Fruit fly (Drosophila melanogaster) whole organism, embryonic: Measurements from ENCODE around the gene GNBP2.
A peak's percentile ranks its signal among the peaks of the same experiment; 100 is the strongest.

Source experiments
- Abd-B ChIP-seq: fragments of 200-800 bp; sonication (Bioruptor generic); optimal IDR thresholded peaks from 2 replicates; lab custom pipeline; 2018; ENCODE audit warnings: missing biosample characterization, mild to moderate bottlenecking, missing genetic modification characterization, moderate library complexity
- Ada2b ChIP-seq: fragments of 200-800 bp; sonication (Bioruptor generic); IDR thresholded peaks from 2 replicates; pipeline ENCODE4 v1.3.6; 2022; ENCODE audit warnings: missing biosample characterization, missing genetic modification characterization
- CG11247 ChIP-seq: fragments of 200-800 bp; sonication (Bioruptor generic); IDR thresholded peaks from 2 replicates; pipeline ENCODE4 v1.3.6; 2022; ENCODE audit warnings: missing biosample characterization, missing genetic modification characterization
- CG11504 ChIP-seq: fragments of 200-800 bp; sonication (Bioruptor generic); optimal IDR thresholded peaks from 3 replicates; lab custom pipeline; 2019; ENCODE audit warnings: missing biosample characterization, mild to moderate bottlenecking, missing genetic modification characterization, moderate library complexity
- CG11695 ChIP-seq: fragments of 200-800 bp; sonication (Bioruptor generic); IDR thresholded peaks from 3 replicates; pipeline ENCODE4 v1.3.6; 2022; ENCODE audit warnings: missing biosample characterization, missing genetic modification characterization
- CG12071 ChIP-seq: fragments of 200-800 bp; sonication (Bioruptor generic); optimal IDR thresholded peaks from 3 replicates; lab custom pipeline; 2018; ENCODE audit warnings: missing biosample characterization, mild to moderate bottlenecking, missing genetic modification characterization
- CG14050 ChIP-seq: fragments of 200-800 bp; sonication (Bioruptor generic); IDR thresholded peaks from 3 replicates; pipeline ENCODE4 v1.3.6; 2022; ENCODE audit warnings: missing biosample characterization, missing genetic modification characterization
- CG1602 ChIP-seq: fragments of 200-800 bp; sonication (Bioruptor generic); optimal IDR thresholded peaks from 3 replicates; lab custom pipeline; 2016; ENCODE audit warnings: missing biosample characterization, missing genetic modification characterization
- CG2116 ChIP-seq: fragments of 200-800 bp; sonication (Bioruptor generic); optimal IDR thresholded peaks from 3 replicates; lab custom pipeline; 2018; ENCODE audit warnings: missing biosample characterization, mild to moderate bottlenecking, missing genetic modification characterization
- CG2712 ChIP-seq: fragments of 200-800 bp; optimal IDR thresholded peaks from 3 replicates; lab custom pipeline; 2019; ENCODE audit warnings: missing biosample characterization, mild to moderate bottlenecking, missing genetic modification characterization, moderate library complexity
- CG32767 ChIP-seq: fragments of 200-800 bp; sonication (Bioruptor generic); IDR thresholded peaks from 2 replicates; pipeline ENCODE4 v1.3.6; 2022; ENCODE audit warnings: missing biosample characterization, missing genetic modification characterization
- CG34224 ChIP-seq: fragments of 200-800 bp; sonication (Bioruptor generic); IDR thresholded peaks from 3 replicates; pipeline ENCODE4 v1.3.6; 2022; ENCODE audit warnings: missing biosample characterization, missing genetic modification characterization; ENCODE audit not compliant: partially characterized antibody
- CG3838 ChIP-seq: fragments of 200-800 bp; sonication (Bioruptor generic); optimal IDR thresholded peaks from 3 replicates; lab custom pipeline; 2016; ENCODE audit warnings: missing biosample characterization, missing genetic modification characterization
- CG4328 ChIP-seq: fragments of 200-800 bp; sonication (Bioruptor generic); optimal IDR thresholded peaks from 3 replicates; lab custom pipeline; 2017; ENCODE audit warnings: missing biosample characterization, missing genetic modification reagents, missing genetic modification characterization
- CG5180 ChIP-seq: fragments of 200-800 bp; sonication (Bioruptor generic); optimal IDR thresholded peaks from 3 replicates; lab custom pipeline; 2017; ENCODE audit warnings: missing biosample characterization, missing genetic modification characterization, mild to moderate bottlenecking, moderate library complexity, missing genetic modification reagents
- CG9215 ChIP-seq: fragments of 200-800 bp; sonication (Bioruptor generic); IDR thresholded peaks from 2 replicates; pipeline ENCODE4 v1.3.6; 2022; ENCODE audit warnings: missing biosample characterization, missing genetic modification characterization
- CG9609 ChIP-seq: fragments of 200-800 bp; sonication (Bioruptor generic); optimal IDR thresholded peaks from 3 replicates; lab custom pipeline; 2016; ENCODE audit warnings: missing biosample characterization, missing genetic modification characterization
- CTCF ChIP-seq: fragments of 200-800 bp; sonication (Bioruptor generic); optimal IDR thresholded peaks from 2 replicates; lab custom pipeline; 2017; ENCODE audit warnings: missing biosample characterization, mild to moderate bottlenecking, missing genetic modification characterization, moderate library complexity
- H15 ChIP-seq: fragments of 200-800 bp; sonication (Bioruptor generic); IDR thresholded peaks from 3 replicates; pipeline ENCODE4 v1.3.6; 2022; ENCODE audit warnings: missing biosample characterization, missing genetic modification characterization
- HHEX ChIP-seq: fragments of 200-800 bp; sonication (Bioruptor generic); optimal IDR thresholded peaks from 3 replicates; lab custom pipeline; 2017; ENCODE audit warnings: missing biosample characterization, mild to moderate bottlenecking, missing genetic modification characterization, missing genetic modification reagents
- HmgZ ChIP-seq: fragments of 200-800 bp; sonication (Bioruptor generic); optimal IDR thresholded peaks from 2 replicates; lab custom pipeline; 2018; ENCODE audit warnings: missing biosample characterization, mild to moderate bottlenecking, missing genetic modification characterization
- MESR4 ChIP-seq: fragments of 200-800 bp; sonication (Bioruptor generic); optimal IDR thresholded peaks from 2 replicates; lab custom pipeline; 2018; ENCODE audit warnings: missing biosample characterization, mild to moderate bottlenecking, missing genetic modification characterization, moderate library complexity
- Sox100B ChIP-seq: fragments of 200-800 bp; sonication (Bioruptor generic); optimal IDR thresholded peaks from 3 replicates; lab custom pipeline; 2018; ENCODE audit warnings: missing biosample characterization, mild to moderate bottlenecking, missing genetic modification characterization
- Sox102F ChIP-seq: fragments of 200-800 bp; sonication (Bioruptor generic); optimal IDR thresholded peaks from 2 replicates; lab custom pipeline; 2018; ENCODE audit warnings: missing biosample characterization, mild to moderate bottlenecking, missing genetic modification characterization, moderate library complexity
- Ssrp ChIP-seq: fragments of 200-800 bp; sonication (Bioruptor generic); optimal IDR thresholded peaks from 2 replicates; lab custom pipeline; 2018; ENCODE audit warnings: missing biosample characterization, mild to moderate bottlenecking, missing genetic modification characterization, moderate library complexity
- TFAM ChIP-seq: fragments of 200-800 bp; sonication (Bioruptor generic); optimal IDR thresholded peaks from 2 replicates; lab custom pipeline; 2017; ENCODE audit warnings: missing biosample characterization, missing genetic modification characterization, inconsistent platforms
- Xbp1 ChIP-seq: fragments of 200-800 bp; sonication (Bioruptor generic); optimal IDR thresholded peaks from 3 replicates; lab custom pipeline; 2016; ENCODE audit warnings: missing biosample characterization, mild to moderate bottlenecking, missing genetic modification characterization
- YL-1 ChIP-seq: fragments of 200-800 bp; sonication (Bioruptor generic); optimal IDR thresholded peaks from 3 replicates; lab custom pipeline; 2017; ENCODE audit warnings: missing biosample characterization, mild to moderate bottlenecking, missing genetic modification characterization
- chif ChIP-seq, 2 experiments: fragments of 200-800 bp; sonication (Bioruptor generic); optimal IDR thresholded peaks; 3 replicates each; lab custom pipeline; 2016; ENCODE audit warnings: missing biosample characterization in 2 of 2, missing genetic modification characterization in 2 of 2
- corto ChIP-seq: fragments of 200-800 bp; sonication (Bioruptor generic); optimal IDR thresholded peaks from 2 replicates; lab custom pipeline; 2016; ENCODE audit warnings: missing biosample characterization, mild to moderate bottlenecking, missing genetic modification characterization, moderate library complexity
- crol ChIP-seq: fragments of 200-800 bp; sonication (Bioruptor generic); IDR thresholded peaks from 2 replicates; pipeline ENCODE4 v1.3.6; 2022; ENCODE audit warnings: missing biosample characterization, missing genetic modification characterization
- crp ChIP-seq, 2 experiments: fragments of 200-800 bp; sonication (Bioruptor generic); optimal IDR thresholded peaks; 2 replicates in 1 of 2; 3 replicates in 1 of 2; lab custom pipeline; 2017; ENCODE audit warnings: missing biosample characterization in 2 of 2, missing genetic modification characterization in 2 of 2, mild to moderate bottlenecking in 1 of 2, moderate library complexity in 1 of 2
- danr ChIP-seq: fragments of 200-800 bp; sonication (Bioruptor generic); IDR thresholded peaks from 2 replicates; pipeline ENCODE4 v1.3.6; 2022; ENCODE audit warnings: missing biosample characterization, missing genetic modification characterization
- dimm ChIP-seq: fragments of 200-800 bp; sonication (Bioruptor generic); IDR thresholded peaks from 2 replicates; pipeline ENCODE4 v1.3.6; 2022; ENCODE audit warnings: missing biosample characterization, missing genetic modification characterization
- ewg ChIP-seq: fragments of 200-800 bp; sonication (Bioruptor generic); optimal IDR thresholded peaks from 3 replicates; lab custom pipeline; 2017; ENCODE audit warnings: mild to moderate bottlenecking, missing biosample characterization, missing genetic modification reagents, missing genetic modification characterization
- exex ChIP-seq: fragments of 200-800 bp; sonication (Bioruptor generic); optimal IDR thresholded peaks from 4 replicates; lab custom pipeline; 2018; ENCODE audit warnings: missing biosample characterization, mild to moderate bottlenecking, missing genetic modification characterization, moderate library complexity
- gcm ChIP-seq: fragments of 200-800 bp; sonication (Bioruptor generic); optimal IDR thresholded peaks from 2 replicates; lab custom pipeline; 2019; ENCODE audit warnings: missing biosample characterization, mild to moderate bottlenecking, missing genetic modification characterization, moderate library complexity
- her ChIP-seq: fragments of 200-800 bp; sonication (Bioruptor generic); optimal IDR thresholded peaks from 2 replicates; lab custom pipeline; 2016; ENCODE audit warnings: missing biosample characterization, missing genetic modification characterization
- hkb ChIP-seq, 2 experiments: fragments of 200-800 bp in 1 of 2; fragments of >200 bp in 1 of 2; sonication (Bioruptor generic) in 1 of 2; IDR thresholded peaks in 1 of 2; optimal IDR thresholded peaks in 1 of 2; 2 replicates each; pipeline versions ENCODE4 v1.3.6 to Lab custom; 2017 to 2022; ENCODE audit warnings: missing biosample characterization in 1 of 2, missing genetic modification characterization in 1 of 2
- lmd ChIP-seq: fragments of 200-800 bp; sonication (Bioruptor generic); IDR thresholded peaks from 2 replicates; pipeline ENCODE4 v1.3.6; 2022; ENCODE audit warnings: missing biosample characterization, missing genetic modification characterization
- nau ChIP-seq: fragments of 200-800 bp; sonication (Bioruptor generic); optimal IDR thresholded peaks from 3 replicates; lab custom pipeline; 2017; ENCODE audit warnings: missing biosample characterization, mild to moderate bottlenecking, missing genetic modification characterization, missing genetic modification reagents
- pfk ChIP-seq: fragments of 200-800 bp; sonication (Bioruptor generic); optimal IDR thresholded peaks from 2 replicates; lab custom pipeline; 2018; ENCODE audit warnings: missing biosample characterization, mild to moderate bottlenecking, missing genetic modification characterization, moderate library complexity
- psq ChIP-seq: fragments of 200-800 bp; sonication (Bioruptor generic); optimal IDR thresholded peaks from 2 replicates; lab custom pipeline; 2017; ENCODE audit warnings: missing biosample characterization, missing genetic modification characterization
- pzg ChIP-seq: fragments of 200-800 bp; sonication (Bioruptor generic); optimal IDR thresholded peaks from 3 replicates; lab custom pipeline; 2018; ENCODE audit warnings: missing biosample characterization, mild to moderate bottlenecking, missing genetic modification characterization, moderate library complexity
- sc ChIP-seq, 3 experiments: fragments of >200 bp in 2 of 3; fragments of 200-800 bp in 1 of 3; sonication (Bioruptor generic) in 1 of 3; optimal IDR thresholded peaks; 2 replicates in 2 of 3; 3 replicates in 1 of 3; lab custom pipeline; 2017; ENCODE audit warnings: mild to moderate bottlenecking in 1 of 3, missing biosample characterization in 1 of 3, missing genetic modification characterization in 1 of 3, missing genetic modification reagents in 1 of 3
- sima ChIP-seq: fragments of 200-800 bp; sonication (Bioruptor generic); optimal IDR thresholded peaks from 2 replicates; lab custom pipeline; 2016; ENCODE audit warnings: missing biosample characterization, missing genetic modification characterization
- slou ChIP-seq: fragments of 200-800 bp; sonication (Bioruptor generic); optimal IDR thresholded peaks from 3 replicates; lab custom pipeline; 2016; ENCODE audit warnings: missing biosample characterization, missing genetic modification characterization
- stwl ChIP-seq: fragments of 200-800 bp; sonication (Bioruptor generic); optimal IDR thresholded peaks from 3 replicates; lab custom pipeline; 2018; ENCODE audit warnings: missing biosample characterization, mild to moderate bottlenecking, missing genetic modification characterization, moderate library complexity
- zen ChIP-seq: fragments of 200-800 bp; sonication (Bioruptor generic); optimal IDR thresholded peaks from 3 replicates; lab custom pipeline; 2018; ENCODE audit warnings: missing biosample characterization, mild to moderate bottlenecking, missing genetic modification characterization, moderate library complexity
- zfh1 ChIP-seq: fragments of 200-800 bp; sonication (Bioruptor generic); IDR thresholded peaks from 3 replicates; pipeline ENCODE4 v1.3.6; 2022; ENCODE audit warnings: missing biosample characterization, missing genetic modification characterization

GNBP2 gene

dm6 chr3L:18683846-18684245 lies 8.6 kb upstream of the GNBP2 start, which contains the start of gene Chmp1 (continued):
- no peak for TF ChIP-seq CG12071 (GFP tag; lab: Kevin White, UChicago)
- TF ChIP-seq CG11504 (tag; lab: Kevin White, UChicago): peak; percentile 29
- peak; percentile 86 for TF ChIP-seq CG5180 (GFP tag; lab: Kevin White, UChicago)
- no peak for TF ChIP-seq slou (GFP tag; lab: Kevin White, UChicago)
- no peak for TF ChIP-seq TFAM (GFP tag; lab: Kevin White, UChicago)
- TF ChIP-seq CG9609 (GFP tag; lab: Kevin White, UChicago): no peak
- no peak for TF ChIP-seq CG2712 (tag; lab: Kevin White, UChicago)
- no peak for TF ChIP-seq exex (tag; lab: Kevin White, UChicago)
- peak in 1 of 2 experiments; percentile 86 for TF ChIP-seq crp (GFP tag; optimal IDR thresholded peaks at IDR 0.05; lab: Kevin White, UChicago)
- no peak for TF ChIP-seq CG11695 (GFP tag; lab: Robert Waterston, UW)
- peak; percentile 66 for TF ChIP-seq CTCF (GFP tag; lab: Kevin White, UChicago)
- no peak for TF ChIP-seq H15 (GFP tag; lab: Robert Waterston, UW)
- no peak for TF ChIP-seq Sox100B (GFP tag; lab: Kevin White, UChicago)
- no peak for TF ChIP-seq pfk
- no peak for TF ChIP-seq zfh1 (GFP tag; lab: Robert Waterston, UW)
- peak; percentile 90 for TF ChIP-seq MESR4 (GFP tag; lab: Kevin White, UChicago)
- peak; percentile 11; the same call in 1 of the 3 replicates for TF ChIP-seq CG34224 (GFP tag; lab: Robert Waterston, UW)
- no peak for TF ChIP-seq lmd
- no peak for TF ChIP-seq Ada2b (GFP tag; lab: Robert Waterston, UW)
- no peak for TF ChIP-seq gcm (GFP tag; lab: Kevin White, UChicago)
- TF ChIP-seq ewg: no peak
- TF ChIP-seq YL-1 (GFP tag; lab: Kevin White, UChicago): peak; percentile 85
- TF ChIP-seq CG14050 (GFP tag; lab: Robert Waterston, UW): no peak
- TF ChIP-seq Ssrp (tag; lab: Kevin White, UChicago): no peak
- TF ChIP-seq CG9215: no peak
- peak; percentile 14 for TF ChIP-seq HmgZ
- no peak for TF ChIP-seq zen (tag; lab: Kevin White, UChicago)
- no peak for TF ChIP-seq CG32767 (GFP tag; lab: Robert Waterston, UW)
- TF ChIP-seq chif (GFP tag; optimal IDR thresholded peaks at IDR 0.05; lab: Kevin White, UChicago): no peak
- no peak for TF ChIP-seq CG1602 (GFP tag; lab: Kevin White, UChicago)
- TF ChIP-seq her (GFP tag; lab: Kevin White, UChicago): no peak
- no peak for TF ChIP-seq Sox102F
- peak; percentile 51 for TF ChIP-seq pzg (GFP tag; lab: Kevin White, UChicago)
- no peak for TF ChIP-seq danr

- TF ChIP-seq CG11247 (no peak), Xbp1 (GFP tag; lab: Kevin White, UChicago) (peak; percentile 73), sima (GFP tag; lab: Kevin White, UChicago) (no peak), crol (GFP tag; lab: Robert Waterston, UW) (no peak), sc (optimal IDR thresholded peaks at IDR 0.05; lab: Kevin White, UChicago) (no peak), sc (GFP tag; optimal IDR thresholded peaks at IDR 0.05; lab: Kevin White, UChicago) (peak; percentile 56), CG3838 (GFP tag; lab: Kevin White, UChicago) (no peak), CG2116 (peak; percentile 42), stwl (tag; lab: Kevin White, UChicago) (peak; percentile 82), Abd-B (GFP tag; lab: Kevin White, UChicago) (no peak), psq (GFP tag; lab: Kevin White, UChicago) (peak; percentile 40), dimm (no peak), CG4328 (GFP tag; lab: Kevin White, UChicago) (peak; percentile 13), nau (GFP tag; lab: Kevin White, UChicago) (no peak), hkb (optimal IDR thresholded peaks at IDR 0.05; lab: Kevin White, UChicago) (no peak), hkb (GFP tag; IDR thresholded peaks at IDR 0.05; lab: Robert Waterston, UW) (peak; percentile 59), HHEX (GFP tag; lab: Kevin White, UChicago) (peak; percentile 41), corto (GFP tag; lab: Kevin White, UChicago) (no peak)
Measured at dm6 chr3L:18681550-18682217, 6.5 kb upstream of the GNBP2 start, which contains the start of the genes Sgf11 and CG32202. TSS of gene Sgf11 (minus strand) at chr3L:18681836. TSS of gene CG32202 (plus strand) at chr3L:18682184.
